Worm (Caenorhabditis elegans) whole organism, L1 larva: ENCODE results near the gene pdi-1.
A peak's percentile ranks its signal among the peaks of the same experiment; 100 is the strongest.

Experiments
- alr-1 ChIP-seq: fragments of 200-800 bp; sonication (Bioruptor generic); optimal IDR thresholded peaks from 2 replicates; lab custom pipeline; 2018; ENCODE audit warnings: borderline replicate concordance, mild to moderate bottlenecking, missing genetic modification characterization, missing compliant biosample characterization
- blmp-1 ChIP-seq: fragments of 150-350 bp; optimal IDR thresholded peaks from 2 replicates; lab custom pipeline; 2014; ENCODE audit warnings: missing biosample characterization, missing genetic modification characterization
- dpl-1 ChIP-seq, 3 experiments: fragments of 150-350 bp in 2 of 3; sonication (generic microtip) in 1 of 3; optimal IDR thresholded peaks; 2 replicates each; lab custom pipeline; 2014 to 2017; ENCODE audit warnings: missing biosample characterization in 3 of 3, missing genetic modification characterization in 3 of 3, missing genetic modification reagents in 3 of 3
- lin-14 ChIP-seq: fragments of 200-800 bp; sonication (Bioruptor generic); optimal IDR thresholded peaks from 2 replicates; lab custom pipeline; 2018; ENCODE audit warnings: mild to moderate bottlenecking, missing genetic modification characterization, moderate library complexity, missing compliant biosample characterization
- lin-39 ChIP-seq: fragments of 150-350 bp; optimal IDR thresholded peaks from 2 replicates; lab custom pipeline; 2014; ENCODE audit warnings: missing biosample characterization, missing genetic modification reagents, missing genetic modification characterization
- mdl-1 ChIP-seq, 2 experiments: fragments of 150-350 bp; optimal IDR thresholded peaks; 2 replicates each; lab custom pipeline; 2014 to 2017; ENCODE audit warnings: missing biosample characterization in 2 of 2, missing genetic modification characterization in 2 of 2, inconsistent platforms in 1 of 2
- mep-1 ChIP-seq: fragments of 150-350 bp; optimal IDR thresholded peaks from 2 replicates; lab custom pipeline; 2014; ENCODE audit warnings: missing biosample characterization, missing genetic modification characterization
- nhr-11 ChIP-seq: fragments of 150-350 bp; optimal IDR thresholded peaks from 2 replicates; lab custom pipeline; 2014; ENCODE audit warnings: missing biosample characterization, missing genetic modification characterization
- nhr-12 ChIP-seq: sonication (generic microtip); optimal IDR thresholded peaks from 2 replicates; lab custom pipeline; 2017; ENCODE audit warnings: missing biosample characterization, missing genetic modification characterization
- nhr-237 ChIP-seq: fragments of 150-350 bp; optimal IDR thresholded peaks from 2 replicates; lab custom pipeline; 2014; ENCODE audit warnings: missing biosample characterization, missing genetic modification characterization
- nhr-47 ChIP-seq: sonication (generic microtip); optimal IDR thresholded peaks from 2 replicates; lab custom pipeline; 2016; ENCODE audit warnings: mild to moderate bottlenecking, missing genetic modification characterization, moderate library complexity, missing compliant biosample characterization
- nhr-85 ChIP-seq: sonication (generic microtip); peaks from one replicate; lab custom pipeline; 2016; ENCODE audit warnings: missing genetic modification characterization, inconsistent platforms, missing compliant biosample characterization
- pqm-1 ChIP-seq: sonication (generic microtip); optimal IDR thresholded peaks from 3 replicates; lab custom pipeline; 2017; ENCODE audit warnings: missing biosample characterization, missing genetic modification characterization
- skn-1 ChIP-seq: fragments of 150-350 bp; optimal IDR thresholded peaks from 2 replicates; lab custom pipeline; 2014; ENCODE audit warnings: missing biosample characterization, missing genetic modification characterization
- sox-4 ChIP-seq: sonication (generic microtip); optimal IDR thresholded peaks from 2 replicates; lab custom pipeline; 2016; ENCODE audit warnings: missing genetic modification characterization, missing compliant biosample characterization
- swsn-7 ChIP-seq: sonication (generic microtip); optimal IDR thresholded peaks from 2 replicates; lab custom pipeline; 2016; ENCODE audit warnings: missing genetic modification characterization, missing compliant biosample characterization
- zag-1 ChIP-seq: fragments of 150-350 bp; optimal IDR thresholded peaks from 2 replicates; lab custom pipeline; 2014; ENCODE audit warnings: missing biosample characterization, missing genetic modification characterization
- zip-4 ChIP-seq: fragments of 200-800 bp; sonication (Bioruptor generic); optimal IDR thresholded peaks from 2 replicates; lab custom pipeline; 2018; ENCODE audit warnings: mild to moderate bottlenecking, missing genetic modification characterization, moderate library complexity, missing compliant biosample characterization

The pdi-1 gene

DNA sequence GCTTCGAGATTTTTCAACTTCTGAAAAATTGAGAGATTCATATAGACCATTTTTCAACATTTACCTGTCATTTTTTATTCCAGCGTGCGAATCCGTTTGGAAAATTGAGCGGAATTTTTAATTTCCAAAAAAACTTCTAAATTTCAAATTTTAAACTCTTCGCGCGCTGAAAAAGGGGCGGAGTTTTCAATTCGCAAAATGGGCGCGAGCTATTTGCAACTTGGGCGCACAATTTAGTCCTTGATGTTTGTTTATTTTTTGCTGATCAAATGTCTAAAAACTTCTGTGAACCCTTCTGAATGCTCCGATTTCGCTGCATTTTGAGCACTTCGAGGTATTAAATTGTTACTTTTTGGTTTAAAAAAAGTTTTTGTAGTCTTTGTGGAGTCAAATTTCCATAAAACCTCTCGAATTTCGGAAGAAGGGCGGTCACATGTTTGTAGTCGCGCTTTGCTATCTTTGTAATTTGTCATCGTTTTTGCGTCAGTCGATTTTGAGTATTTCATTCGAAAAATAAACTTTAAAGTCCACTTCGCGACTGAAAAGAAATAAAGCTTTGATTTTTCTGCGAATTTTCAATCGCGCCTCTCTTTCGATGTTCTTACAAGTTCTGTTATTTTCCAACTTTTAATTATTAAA lies 50.5 kb downstream of the pdi-1 start, which contains the start of the genes madf-8 and gsr-1 (continued):
- TF ChIP-seq zip-4 (GFP tag; lab: Kevin White, UChicago) = no peak
- TF ChIP-seq lin-39 (tag; lab: Kevin White, UChicago) = peak; percentile 54
- TF ChIP-seq nhr-12 (tag; lab: Kevin White, UChicago) = no peak
- TF ChIP-seq alr-1 (tag; lab: Kevin White, UChicago) = no peak
- peak; percentile 60 for TF ChIP-seq swsn-7
- peak; percentile 68 for TF ChIP-seq nhr-47
- TF ChIP-seq nhr-237 (tag; lab: Kevin White, UChicago) = no peak
- TF ChIP-seq sox-4 (tag; lab: Kevin White, UChicago) = no peak
- no peak for TF ChIP-seq nhr-85 (tag; lab: Kevin White, UChicago)
- peak; percentile 8 for TF ChIP-seq nhr-11 (tag; lab: Kevin White, UChicago)
- TF ChIP-seq zag-1 (tag; lab: Kevin White, UChicago) = no peak
- TF ChIP-seq mdl-1 (tag; optimal IDR thresholded peaks at IDR 0.05; lab: Kevin White, UChicago) = peak in 1 of 2 experiments; percentile 33

DNA sequence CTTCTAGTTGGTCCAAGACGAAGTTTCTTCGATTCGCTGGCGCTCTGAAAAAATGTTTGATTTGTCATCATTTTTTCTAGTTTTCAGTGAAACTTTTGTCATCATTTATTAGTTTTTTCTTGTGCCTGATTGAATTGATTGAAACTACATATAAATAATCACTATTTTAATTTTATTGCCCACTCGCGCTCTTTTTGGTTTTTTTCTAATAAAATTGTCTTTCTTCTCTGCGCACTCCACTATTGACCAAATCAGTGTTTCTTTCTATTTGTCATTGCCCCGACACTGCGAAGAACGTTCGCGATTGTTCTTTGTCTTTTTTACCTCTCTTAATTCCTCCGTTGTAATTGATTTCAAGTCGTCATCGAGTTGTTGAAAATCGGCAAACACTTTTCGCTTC lies 51.0 kb downstream of the pdi-1 start:
- TF ChIP-seq lin-14 (GFP tag; lab: Kevin White, UChicago) (peak; percentile 28), nhr-237 (tag; lab: Kevin White, UChicago) (no peak), dpl-1 (GFP tag; optimal IDR thresholded peaks at IDR 0.05; lab: Kevin White, UChicago) (no peak), pqm-1 (tag; lab: Kevin White, UChicago) (no peak), skn-1 (tag; lab: Kevin White, UChicago) (peak; percentile 53), mep-1 (tag; lab: Kevin White, UChicago) (peak; percentile 24), blmp-1 (tag; lab: Kevin White, UChicago) (peak; percentile 19)
